Worm (Caenorhabditis elegans) whole organism, midembryonic: ENCODE results near the gene srlf-27.

Experiments used
- cog-1 ChIP-seq: sonication (generic microtip); optimal IDR thresholded peaks from 2 replicates; lab custom pipeline; 2016; ENCODE audit warnings: missing genetic modification characterization, missing compliant biosample characterization
- med-1 ChIP-seq: sonication (generic microtip); optimal IDR thresholded peaks from 2 replicates; lab custom pipeline; 2017; ENCODE audit warnings: missing genetic modification characterization, mild to moderate bottlenecking, missing compliant biosample characterization, antibody characterized with exemption, missing genetic modification reagents; ENCODE audit not compliant: insufficient read depth
- tab-1 ChIP-seq: fragments of 200-800 bp; sonication (Bioruptor generic); IDR thresholded peaks from 2 replicates; pipeline ENCODE4 v1.3.6; 2022; ENCODE audit warnings: missing genetic modification characterization, missing compliant biosample characterization

DNA sequence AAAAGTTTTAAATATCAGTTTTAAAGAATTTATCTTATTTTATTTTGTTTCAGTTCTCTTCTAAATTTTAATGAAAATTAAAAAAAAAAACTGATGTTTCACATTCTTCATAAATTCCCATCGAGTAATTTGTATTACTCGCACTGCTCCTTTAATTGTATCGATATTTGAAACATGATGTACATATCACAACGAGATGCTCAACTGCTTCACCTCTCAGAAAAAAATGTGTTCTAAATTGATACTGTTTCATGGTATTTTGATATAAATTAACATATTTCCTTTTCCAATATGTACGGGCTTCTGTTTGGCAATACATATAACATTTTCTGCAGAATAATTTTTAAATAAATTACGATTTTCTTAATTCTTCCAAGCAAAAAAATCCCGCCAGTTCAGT, 50.2 kb downstream of the srlf-27 start:
- TF ChIP-seq tab-1 (GFP tag; lab: Robert Waterston, UW) (no peak), med-1 (GFP tag; lab: Kevin White, UChicago) (no peak), cog-1 (tag; lab: Kevin White, UChicago) (no peak)
